Fruit fly (Drosophila melanogaster) ovary, adult (tissue): Measurements from ENCODE around the gene Ddr.

Experiments
- CG17801 ChIP-seq: fragments of 200-800 bp; optimal IDR thresholded peaks from 2 replicates; lab custom pipeline; 2019; ENCODE audit warnings: missing biosample characterization, mild to moderate bottlenecking, missing genetic modification characterization, moderate library complexity; ENCODE audit not compliant: partially characterized antibody

Ddr gene

DNA sequence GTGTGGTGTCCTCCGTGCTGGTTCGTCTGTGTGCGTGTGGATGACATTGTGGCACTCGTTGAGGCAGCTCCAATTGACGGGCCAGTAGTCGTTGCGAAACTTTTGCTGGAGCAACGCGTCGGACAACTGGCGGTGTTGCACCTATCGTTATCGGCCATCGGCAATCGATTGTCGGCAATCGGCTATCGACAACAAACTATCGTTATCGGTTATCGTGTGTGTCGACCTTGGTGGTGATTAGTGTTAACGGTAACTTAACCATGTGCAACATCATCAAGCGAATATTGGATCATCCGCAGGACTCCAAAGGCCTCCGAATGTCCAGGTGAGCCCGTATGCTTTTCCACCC is at the start of gene Ddr:
Gene Ddr (plus strand): TSS at position 119 of the 349 bp plus-strand sequence.
- no peak for TF ChIP-seq CG17801 (GFP tag; lab: Kevin White, UChicago)

dm6 chr2L:6204624-6205303 is 48.2 kb upstream of the Ddr start:
- no peak for TF ChIP-seq CG17801 (GFP tag; lab: Kevin White, UChicago)

dm6 chr2L:6210818-6211217 is 42.1 kb upstream of the Ddr start:
- TF ChIP-seq CG17801 (GFP tag; lab: Kevin White, UChicago), result no peak

dm6 chr2L:6211555-6211954 is 41.4 kb upstream of the Ddr start:
- TF ChIP-seq CG17801 (GFP tag; lab: Kevin White, UChicago), result no peak

DNA sequence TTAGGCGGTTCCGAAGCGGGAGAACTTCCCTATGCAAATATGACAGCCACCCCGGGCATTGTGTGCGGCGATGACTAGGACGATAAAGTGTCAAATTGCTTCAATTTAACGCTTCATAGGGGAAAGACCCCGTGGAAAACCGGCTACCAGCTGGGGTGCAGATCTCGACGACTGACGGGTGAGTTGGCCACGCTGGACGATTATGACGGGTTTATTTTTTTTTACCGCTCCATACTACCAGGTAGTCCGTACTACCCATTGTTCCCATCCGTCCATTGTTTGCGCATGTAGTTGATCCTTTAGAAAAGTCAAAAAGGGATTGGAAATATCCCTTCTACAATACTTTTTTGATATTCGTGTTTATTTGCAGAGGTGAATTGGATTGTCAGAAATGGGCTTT is 39.4 kb upstream of the Ddr start:
- no peak for TF ChIP-seq CG17801 (GFP tag; lab: Kevin White, UChicago)

DNA sequence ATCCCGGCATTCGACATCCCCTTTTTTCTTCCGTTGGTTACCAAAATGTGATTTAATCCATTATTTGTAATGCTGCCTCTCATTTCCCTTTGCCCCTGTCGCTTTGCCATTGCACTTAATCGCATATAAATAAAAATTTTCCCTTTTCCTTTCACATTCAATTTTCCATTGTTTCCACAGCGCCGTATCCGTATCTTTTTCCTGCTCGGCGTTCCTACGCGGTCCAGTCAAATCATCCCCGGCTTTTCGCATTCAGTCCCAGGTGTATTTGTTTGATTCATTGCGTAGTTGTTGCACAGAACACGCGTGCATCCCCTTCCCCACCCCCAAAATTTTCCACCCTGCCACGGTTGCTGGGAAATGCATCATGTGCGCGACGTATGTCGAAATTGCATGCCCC is 37.0 kb upstream of the Ddr start:
- no peak for TF ChIP-seq CG17801 (GFP tag; lab: Kevin White, UChicago)

DNA sequence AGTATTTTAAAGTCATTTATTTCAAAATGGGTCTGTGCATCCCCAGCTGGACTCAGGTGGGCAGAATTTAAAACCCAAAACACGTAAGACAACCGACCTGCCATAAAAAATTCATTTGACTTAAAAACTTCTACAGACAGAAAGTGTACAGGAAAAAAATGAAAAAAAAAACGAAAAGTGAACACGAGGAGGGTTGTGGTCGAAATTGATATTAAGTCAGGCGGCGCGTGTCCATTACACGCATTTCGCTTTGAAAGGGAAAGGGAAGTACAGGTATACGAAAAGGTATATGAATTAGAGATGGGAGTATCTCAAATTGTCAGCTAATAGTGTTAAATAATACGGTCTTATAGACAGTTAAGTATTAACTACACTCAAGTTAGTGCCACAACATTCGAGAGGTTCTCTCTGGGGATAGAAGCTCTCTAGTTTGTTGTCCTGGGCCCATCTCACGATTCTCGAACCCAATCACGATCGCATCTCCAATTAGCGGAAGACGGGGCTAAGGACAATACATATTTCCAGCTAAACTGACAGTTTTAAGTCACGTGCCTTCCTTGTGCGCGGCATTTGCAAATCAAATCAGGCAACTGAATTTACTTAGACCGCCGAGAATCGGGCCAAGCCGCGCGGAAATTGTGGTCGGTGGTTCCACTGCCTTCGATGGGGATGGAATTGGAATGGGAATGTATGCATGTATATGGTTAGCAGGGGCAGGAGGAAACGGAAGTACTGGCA is 34.1 kb upstream of the Ddr start:
- no peak for TF ChIP-seq CG17801 (GFP tag; lab: Kevin White, UChicago)

DNA sequence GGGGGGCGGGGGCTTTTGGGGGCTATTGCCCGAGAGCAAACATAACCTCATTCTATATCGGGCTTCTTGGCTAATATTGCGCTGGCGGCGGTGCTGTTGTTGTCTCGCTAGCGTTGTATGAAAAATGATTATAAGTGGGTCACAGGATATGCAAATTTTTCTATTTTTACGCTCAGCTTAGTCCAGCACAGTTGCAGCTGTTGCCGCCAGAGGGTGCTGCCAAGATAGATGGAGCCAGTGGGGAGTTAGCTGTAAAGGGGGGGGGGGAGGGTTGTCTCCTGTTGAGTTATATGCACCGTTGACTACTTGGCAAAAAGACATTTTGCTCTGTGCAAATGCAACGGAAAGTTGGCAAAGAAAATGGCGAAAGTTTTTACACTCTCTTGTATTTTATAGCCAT is 32.0 kb upstream of the Ddr start:
- TF ChIP-seq CG17801 (GFP tag; lab: Kevin White, UChicago), result no peak

DNA sequence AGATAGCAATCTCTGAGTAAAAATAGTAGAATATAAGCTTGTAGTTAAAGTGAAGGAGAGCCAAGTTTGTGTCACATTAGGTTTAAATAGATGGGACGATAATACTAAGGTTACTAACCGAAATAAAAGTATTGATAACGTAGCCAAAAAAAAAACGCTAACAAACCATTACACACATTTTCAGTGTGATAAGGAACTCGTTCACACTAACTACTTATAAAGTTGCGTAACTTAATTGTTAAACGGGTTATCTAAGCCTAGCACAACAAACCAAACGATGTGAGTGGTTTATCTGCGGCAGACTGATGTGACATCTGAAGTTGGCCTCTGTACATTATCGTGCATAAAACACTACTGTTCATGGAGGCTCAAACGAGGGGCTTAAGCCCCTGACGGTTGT is 28.7 kb upstream of the Ddr start:
- TF ChIP-seq CG17801 (GFP tag; lab: Kevin White, UChicago), result no peak

DNA sequence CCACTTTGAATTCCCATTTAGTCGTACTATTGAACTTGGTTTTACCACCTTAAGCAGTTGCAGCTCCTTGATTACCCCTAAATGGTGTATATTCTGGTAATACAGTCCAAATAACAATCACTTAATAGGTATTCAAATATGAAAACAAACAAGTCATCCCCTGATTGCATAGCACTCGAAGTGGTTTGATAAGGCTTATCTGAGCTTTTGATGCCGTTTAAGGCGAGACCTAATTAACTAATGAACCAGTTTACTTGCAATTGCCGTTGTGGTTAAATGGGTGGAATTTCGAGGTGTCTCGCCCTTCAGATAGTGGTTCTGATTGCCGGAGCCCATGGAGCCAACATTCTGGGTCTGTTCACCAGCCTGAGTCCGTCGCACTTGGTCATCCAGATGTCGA is 28.1 kb upstream of the Ddr start, which contains the start of gene Ugt37B1:
Gene Ugt37B1 (plus strand): TSS at position 246 of the 400 bp plus-strand sequence.
- TF ChIP-seq CG17801 (GFP tag; lab: Kevin White, UChicago), result no peak

DNA sequence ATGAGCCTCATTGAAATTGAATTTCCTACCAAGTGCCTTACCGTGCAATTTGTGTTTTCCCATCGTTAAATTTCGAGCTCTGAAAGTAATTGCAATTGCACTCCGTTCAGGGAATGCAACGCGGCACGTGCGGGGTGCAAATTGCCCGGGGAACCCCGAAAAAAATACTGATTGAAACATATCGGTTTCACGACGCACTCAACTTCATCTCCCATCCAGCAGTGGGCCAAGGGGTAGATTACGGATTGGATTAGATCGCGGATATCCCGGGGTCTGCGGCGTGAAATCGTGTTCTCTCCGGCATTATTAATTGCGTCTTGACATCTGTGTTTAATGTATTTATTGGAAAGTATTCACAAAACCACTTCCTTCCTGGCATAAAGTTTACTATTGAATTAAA is 24.4 kb upstream of the Ddr start:
- no peak for TF ChIP-seq CG17801 (GFP tag; lab: Kevin White, UChicago)

DNA sequence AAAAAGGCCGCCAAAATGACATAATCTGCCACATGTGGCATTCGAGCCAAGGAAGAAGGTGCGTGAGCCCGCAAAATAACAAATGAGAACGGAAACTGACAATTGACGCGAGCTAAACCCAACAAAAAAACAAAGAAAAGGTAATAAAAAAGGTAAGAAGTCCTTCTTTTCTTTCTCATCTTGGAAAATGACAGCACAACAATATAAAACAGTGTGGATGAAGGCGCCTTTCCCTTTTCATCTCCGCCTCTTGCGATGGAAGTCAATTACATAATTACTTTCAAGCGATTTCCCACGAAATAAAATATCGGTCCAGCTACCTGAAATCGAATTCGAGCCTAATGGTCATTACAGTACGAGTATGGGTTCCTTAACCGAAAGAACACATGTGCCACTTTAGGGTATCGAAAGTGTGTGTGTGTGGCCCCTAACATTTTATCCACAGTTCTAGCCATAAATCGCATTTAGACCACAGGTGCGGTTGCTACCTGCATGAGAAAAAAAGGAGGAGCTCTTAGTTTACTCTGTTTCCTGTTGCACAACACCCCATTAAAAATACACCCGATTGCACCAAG is 23.7 kb upstream of the Ddr start:
- no peak for TF ChIP-seq CG17801 (GFP tag; lab: Kevin White, UChicago)

DNA sequence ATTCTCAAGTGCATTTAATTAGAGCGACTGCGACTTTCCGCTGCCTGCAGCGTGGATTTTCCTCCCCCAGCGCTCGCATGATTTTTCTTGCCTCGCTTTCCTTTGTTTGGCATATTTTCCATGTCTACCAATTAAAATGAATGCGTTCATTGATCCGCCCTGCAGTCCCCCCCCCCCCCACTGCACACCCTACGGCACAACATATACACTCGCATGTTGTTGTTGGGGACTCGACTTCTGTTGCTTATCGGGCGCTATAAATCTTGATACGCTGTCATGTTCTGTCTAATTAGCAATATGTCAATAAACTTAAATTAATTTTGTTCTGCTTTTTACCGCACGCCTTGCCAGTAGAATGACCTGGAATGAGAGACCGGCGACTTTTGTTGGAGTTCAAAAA is 16.5 kb upstream of the Ddr start:
- no peak for TF ChIP-seq CG17801 (GFP tag; lab: Kevin White, UChicago)

DNA sequence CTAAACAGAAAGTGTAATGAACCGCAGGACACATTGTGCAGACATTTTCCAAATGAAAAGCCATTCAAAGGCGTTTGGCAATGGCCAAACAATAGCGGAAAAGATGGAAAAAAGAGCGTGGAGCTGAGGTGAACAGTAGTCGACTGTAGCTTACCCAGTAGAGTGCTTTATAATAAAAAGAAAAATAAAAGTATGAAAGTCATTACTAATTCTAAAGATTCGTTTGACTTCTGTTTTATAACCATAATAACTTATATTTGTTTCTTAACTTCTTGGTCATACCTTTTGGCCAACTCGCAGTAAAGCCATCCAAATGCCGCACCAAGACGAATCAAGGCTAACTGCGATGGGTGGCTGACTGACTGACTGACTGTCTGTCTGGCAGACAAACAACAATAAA is 13.6 kb upstream of the Ddr start:
- no peak for TF ChIP-seq CG17801 (GFP tag; lab: Kevin White, UChicago)

dm6 chr2L:6241037-6241436 is 11.9 kb upstream of the Ddr start:
- no peak for TF ChIP-seq CG17801 (GFP tag; lab: Kevin White, UChicago)

DNA sequence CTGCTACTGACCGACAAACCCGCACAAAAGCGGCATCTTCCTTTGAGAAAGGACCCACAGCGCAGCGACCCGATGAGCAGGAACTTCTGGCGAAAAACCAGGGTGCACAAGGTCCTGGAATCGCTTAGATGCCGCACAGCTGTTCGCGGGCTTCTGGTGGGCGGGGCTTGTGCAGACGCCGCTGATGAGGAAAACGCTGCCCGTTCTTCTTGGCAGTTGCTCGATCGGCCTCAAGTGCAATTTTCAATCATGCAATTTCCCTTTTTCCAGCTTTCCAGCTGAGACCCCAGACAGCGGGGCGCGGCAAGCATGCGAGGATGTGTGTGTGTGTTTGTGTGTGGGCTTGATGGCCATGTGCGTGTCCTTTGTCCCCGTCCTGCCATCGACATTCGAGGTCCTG is 10.9 kb upstream of the Ddr start:
- no peak for TF ChIP-seq CG17801 (GFP tag; lab: Kevin White, UChicago)
